Fruit fly (Drosophila melanogaster): ENCODE measurements around the gene CG10864.

- TF ChIP-seq pan (optimal IDR thresholded peaks at IDR 0.05) (no peak), psq (optimal IDR thresholded peaks at IDR 0.05) (no peak), EcR (GFP tag; optimal IDR thresholded peaks at IDR 0.05) (no peak), CG8478 (optimal IDR thresholded peaks at IDR 0.05) (no peak)
Measured at dm6 chr3R:18394876-18395275, 16.6 kb downstream of the CG10864 start.
